Fruit fly (Drosophila melanogaster) whole organism, prepupa: Measurements from ENCODE around the gene CG18233.

ENCODE experiments used
- CG10631 ChIP-seq: fragments of 200-800 bp; sonication (Bioruptor generic); optimal IDR thresholded peaks from 2 replicates; lab custom pipeline; 2016; ENCODE audit warnings: missing biosample characterization, missing genetic modification characterization
- CG10669 ChIP-seq: fragments of 200-800 bp; sonication (Bioruptor generic); optimal IDR thresholded peaks from 3 replicates; lab custom pipeline; 2018; ENCODE audit warnings: missing biosample characterization, mild to moderate bottlenecking, missing genetic modification characterization, moderate library complexity
- CG11294 ChIP-seq: fragments of 200-800 bp; sonication (Bioruptor generic); IDR thresholded peaks from 2 replicates; pipeline ENCODE4 v1.3.6; 2022; ENCODE audit warnings: missing biosample characterization, missing genetic modification characterization
- CG11762 ChIP-seq: fragments of 200-800 bp; sonication (Bioruptor generic); optimal IDR thresholded peaks from 3 replicates; lab custom pipeline; 2016; ENCODE audit warnings: missing biosample characterization, missing genetic modification characterization; ENCODE audit not compliant: insufficient read depth
- CG11902 ChIP-seq: fragments of 200-800 bp; sonication (Bioruptor generic); optimal IDR thresholded peaks from 3 replicates; lab custom pipeline; 2016; ENCODE audit warnings: missing biosample characterization, missing genetic modification characterization
- CG15336 ChIP-seq: fragments of 200-800 bp; sonication (Bioruptor generic); IDR thresholded peaks from 2 replicates; pipeline ENCODE4 v1.3.6; 2022; ENCODE audit warnings: missing biosample characterization, missing genetic modification characterization
- CG1621 ChIP-seq: fragments of 200-800 bp; sonication (Bioruptor generic); optimal IDR thresholded peaks from 3 replicates; lab custom pipeline; 2018; ENCODE audit warnings: missing biosample characterization, mild to moderate bottlenecking, missing genetic modification characterization
- CG16779 ChIP-seq: fragments of 200-800 bp; sonication (Bioruptor generic); optimal IDR thresholded peaks from 3 replicates; lab custom pipeline; 2017; ENCODE audit warnings: missing biosample characterization, mild to moderate bottlenecking, missing genetic modification characterization
- CG3032 ChIP-seq: fragments of 200-800 bp; optimal IDR thresholded peaks from 2 replicates; lab custom pipeline; 2019; ENCODE audit warnings: missing biosample characterization, mild to moderate bottlenecking, missing genetic modification characterization, moderate library complexity
- CG31627 ChIP-seq: fragments of 200-800 bp; sonication (Bioruptor generic); optimal IDR thresholded peaks from 3 replicates; lab custom pipeline; 2016; ENCODE audit warnings: missing biosample characterization, missing genetic modification characterization
- CG32006 ChIP-seq: fragments of 200-800 bp; sonication (Bioruptor generic); optimal IDR thresholded peaks from 3 replicates; lab custom pipeline; 2017; ENCODE audit warnings: missing biosample characterization, mild to moderate bottlenecking, missing genetic modification characterization
- CG3919 ChIP-seq: fragments of 200-800 bp; sonication (Bioruptor generic); optimal IDR thresholded peaks from 3 replicates; lab custom pipeline; 2016; ENCODE audit warnings: missing biosample characterization, missing genetic modification characterization
- CG4318 ChIP-seq: fragments of 200-800 bp; sonication (Bioruptor generic); optimal IDR thresholded peaks from 3 replicates; lab custom pipeline; 2017; ENCODE audit warnings: missing biosample characterization, mild to moderate bottlenecking, missing genetic modification characterization
- CG6163 ChIP-seq: fragments of 200-800 bp; sonication (Bioruptor generic); IDR thresholded peaks from 3 replicates; pipeline ENCODE4 v1.3.6; 2022; ENCODE audit warnings: missing biosample characterization, missing genetic modification characterization
- CG6276 ChIP-seq: fragments of 200-800 bp; sonication (Bioruptor generic); optimal IDR thresholded peaks from 2 replicates; lab custom pipeline; 2017; ENCODE audit warnings: missing biosample characterization, mild to moderate bottlenecking, missing genetic modification characterization
- CG7368 ChIP-seq: fragments of 200-800 bp; sonication (Bioruptor generic); optimal IDR thresholded peaks from 3 replicates; lab custom pipeline; 2016; ENCODE audit warnings: missing biosample characterization, missing genetic modification characterization
- CG8119 ChIP-seq: fragments of 200-800 bp; sonication (Bioruptor generic); IDR thresholded peaks from 3 replicates; pipeline ENCODE4 v1.3.6; 2022; ENCODE audit warnings: missing biosample characterization, missing genetic modification characterization
- CG8632 ChIP-seq: fragments of 200-800 bp; sonication (Bioruptor generic); optimal IDR thresholded peaks from 3 replicates; lab custom pipeline; 2016; ENCODE audit warnings: missing biosample characterization, missing genetic modification characterization
- CG9139 ChIP-seq: fragments of 200-800 bp; sonication (Bioruptor generic); optimal IDR thresholded peaks from 3 replicates; lab custom pipeline; 2017; ENCODE audit warnings: missing biosample characterization, mild to moderate bottlenecking, missing genetic modification characterization
- Eip75B ChIP-seq: fragments of 200-800 bp; sonication (Bioruptor generic); optimal IDR thresholded peaks from 3 replicates; lab custom pipeline; 2016; ENCODE audit warnings: missing biosample characterization, missing genetic modification characterization
- Eip78C ChIP-seq: fragments of 200-800 bp; sonication (Bioruptor generic); peaks from one replicate; lab custom pipeline; 2016; ENCODE audit warnings: missing biosample characterization, missing genetic modification characterization
- Ets96B ChIP-seq: fragments of 200-800 bp; optimal IDR thresholded peaks from 2 replicates; lab custom pipeline; 2019; ENCODE audit warnings: missing biosample characterization, mild to moderate bottlenecking, missing genetic modification characterization, moderate library complexity
- Hr39 ChIP-seq: fragments of 200-800 bp; sonication (Bioruptor generic); optimal IDR thresholded peaks from 2 replicates; lab custom pipeline; 2016; ENCODE audit warnings: missing biosample characterization, missing genetic modification characterization
- Smox ChIP-seq: fragments of 200-800 bp; sonication (Bioruptor generic); optimal IDR thresholded peaks from 3 replicates; lab custom pipeline; 2016; ENCODE audit warnings: missing biosample characterization, missing genetic modification characterization
- Sox102F ChIP-seq: fragments of 200-800 bp; sonication (Bioruptor generic); optimal IDR thresholded peaks from 2 replicates; lab custom pipeline; 2016; ENCODE audit warnings: missing biosample characterization, mild to moderate bottlenecking, missing genetic modification characterization
- Sox14 ChIP-seq: fragments of 200-800 bp; sonication (Bioruptor generic); optimal IDR thresholded peaks from 3 replicates; lab custom pipeline; 2016; ENCODE audit warnings: missing biosample characterization, missing genetic modification characterization
- Sox15 ChIP-seq: fragments of 200-800 bp; sonication (Bioruptor generic); optimal IDR thresholded peaks from 3 replicates; lab custom pipeline; 2016; ENCODE audit warnings: missing biosample characterization, missing genetic modification characterization
- achi ChIP-seq: fragments of 200-800 bp; sonication (Bioruptor generic); optimal IDR thresholded peaks from 3 replicates; lab custom pipeline; 2016; ENCODE audit warnings: missing biosample characterization, missing genetic modification characterization
- acj6 ChIP-seq: fragments of 200-800 bp; sonication (Bioruptor generic); optimal IDR thresholded peaks from 3 replicates; lab custom pipeline; 2016; ENCODE audit warnings: missing biosample characterization, missing genetic modification characterization
- cyc ChIP-seq: fragments of 200-800 bp; sonication (Bioruptor generic); optimal IDR thresholded peaks from 3 replicates; lab custom pipeline; 2016; ENCODE audit warnings: missing biosample characterization, missing genetic modification characterization
- dsx ChIP-seq: fragments of 200-800 bp; optimal IDR thresholded peaks from 3 replicates; lab custom pipeline; 2019; ENCODE audit warnings: missing biosample characterization, mild to moderate bottlenecking, missing genetic modification characterization, moderate library complexity; ENCODE audit not compliant: poor library complexity, severe bottlenecking
- eg ChIP-seq: fragments of 200-800 bp; sonication (Bioruptor generic); IDR thresholded peaks from 3 replicates; pipeline ENCODE4 v1.3.6; 2022; ENCODE audit warnings: missing biosample characterization, missing genetic modification characterization
- net ChIP-seq: fragments of 200-800 bp; sonication (Bioruptor generic); optimal IDR thresholded peaks from 3 replicates; lab custom pipeline; 2016; ENCODE audit warnings: missing biosample characterization, missing genetic modification characterization
- salr ChIP-seq, 2 experiments: fragments of 200-800 bp; sonication (Bioruptor generic); optimal IDR thresholded peaks; 3 replicates each; lab custom pipeline; 2016 to 2018; ENCODE audit warnings: missing biosample characterization in 2 of 2, missing genetic modification characterization in 2 of 2, mild to moderate bottlenecking in 1 of 2
- spab ChIP-seq: fragments of 200-800 bp; sonication (Bioruptor generic); optimal IDR thresholded peaks from 2 replicates; lab custom pipeline; 2017; ENCODE audit warnings: missing biosample characterization, mild to moderate bottlenecking, missing genetic modification characterization, missing genetic modification reagents
- ss ChIP-seq, 2 experiments: fragments of 200-800 bp; sonication (Bioruptor generic); optimal IDR thresholded peaks; 2 replicates in 1 of 2; 3 replicates in 1 of 2; lab custom pipeline; 2017 to 2018; ENCODE audit warnings: mild to moderate bottlenecking in 2 of 2, missing biosample characterization in 2 of 2, missing genetic modification characterization in 2 of 2, moderate library complexity in 1 of 2
- svp ChIP-seq: fragments of 200-800 bp; sonication (Bioruptor generic); peaks from one replicate; lab custom pipeline; 2016; ENCODE audit warnings: missing biosample characterization, missing genetic modification characterization
- vri ChIP-seq: fragments of 200-800 bp; sonication (Bioruptor generic); optimal IDR thresholded peaks from 3 replicates; lab custom pipeline; 2016; ENCODE audit warnings: missing biosample characterization, mild to moderate bottlenecking, missing genetic modification characterization

CG18233 gene

dm6 chr3L:18620988-18621734, 15.9 kb downstream of the CG18233 start (continued):
- no peak for TF ChIP-seq Sox15 (GFP tag; lab: Kevin White, UChicago)
- TF ChIP-seq Sox14 (GFP tag; lab: Kevin White, UChicago): no peak
- peak; percentile 9 for TF ChIP-seq CG10631 (GFP tag; lab: Kevin White, UChicago)
- TF ChIP-seq CG6276 (GFP tag; lab: Kevin White, UChicago): no peak
- TF ChIP-seq CG11902 (GFP tag; lab: Kevin White, UChicago): peak; percentile 9
- peak; percentile 27 for TF ChIP-seq CG7368 (GFP tag; lab: Kevin White, UChicago)
- no peak for TF ChIP-seq CG4318 (GFP tag; lab: Kevin White, UChicago)
- TF ChIP-seq net (GFP tag; lab: Kevin White, UChicago): peak; percentile 40
- no peak for TF ChIP-seq CG10669
- TF ChIP-seq spab (GFP tag; lab: Kevin White, UChicago): no peak
- TF ChIP-seq Smox: peak; percentile 54
- TF ChIP-seq eg (GFP tag; lab: Robert Waterston, UW): peak; percentile 31; the same call in 2 of the 3 replicates
- peak; percentile 19 for TF ChIP-seq Eip75B (GFP tag; lab: Kevin White, UChicago)
- no peak for TF ChIP-seq CG16779
- TF ChIP-seq CG1621 (tag; lab: Kevin White, UChicago): peak; percentile 63
- TF ChIP-seq CG11762 (GFP tag; lab: Kevin White, UChicago): peak; percentile 4
- no peak for TF ChIP-seq salr (GFP tag; optimal IDR thresholded peaks at IDR 0.05; lab: Kevin White, UChicago)
- peak; percentile 19 for TF ChIP-seq CG31627 (GFP tag; lab: Kevin White, UChicago)
- TF ChIP-seq cyc (GFP tag; lab: Kevin White, UChicago): peak; percentile 38
- no peak for TF ChIP-seq dsx (GFP tag; lab: Kevin White, UChicago)
- TF ChIP-seq CG8632 (GFP tag; lab: Kevin White, UChicago): no peak

DNA sequence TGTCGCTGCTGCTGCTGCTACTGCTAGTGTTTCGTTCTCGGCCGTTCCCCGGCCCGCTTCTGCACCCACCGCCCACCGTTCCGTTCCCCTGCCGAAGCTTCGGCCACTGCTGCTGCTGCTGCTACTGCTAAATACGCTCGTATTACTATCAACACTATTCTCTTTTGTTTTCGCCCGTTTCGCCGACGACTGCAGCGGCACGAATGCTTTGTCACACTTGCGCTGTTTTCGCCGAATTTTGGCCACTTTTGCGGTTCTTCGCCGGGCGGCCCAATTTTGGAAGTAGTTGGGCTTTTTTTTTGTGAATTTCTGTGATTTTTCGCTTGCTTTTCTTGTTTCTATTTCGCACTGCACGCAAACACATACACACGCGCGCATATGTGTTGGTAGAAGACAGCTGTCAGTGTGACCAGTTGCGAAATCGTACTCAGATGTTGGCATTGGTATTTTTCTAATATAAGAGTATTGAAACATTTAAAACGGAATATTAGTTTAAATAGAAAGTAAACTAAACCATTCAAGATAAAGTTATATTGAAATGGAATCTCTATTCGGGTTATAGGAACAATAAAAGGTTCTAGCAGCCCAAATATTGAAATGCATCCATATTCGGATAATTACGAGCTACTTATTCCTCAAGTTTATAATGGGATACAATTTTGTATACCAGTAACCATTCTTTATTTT, 16.6 kb downstream of the CG18233 start, which contains the start of gene not:
not (minus strand) TSS at position 395 of the 687 bp plus-strand sequence.
- no peak for TF ChIP-seq vri (GFP tag; lab: Kevin White, UChicago)
- no peak for TF ChIP-seq CG11294 (GFP tag; lab: Robert Waterston, UW)
- TF ChIP-seq CG10669: no peak
- peak; percentile 33 to 51 for TF ChIP-seq ss (GFP tag; optimal IDR thresholded peaks at IDR 0.05; lab: Kevin White, UChicago)
- no peak for TF ChIP-seq Sox15 (GFP tag; lab: Kevin White, UChicago)
- TF ChIP-seq svp (GFP tag; lab: Kevin White, UChicago): peak; percentile 59
- TF ChIP-seq CG32006 (GFP tag; lab: Kevin White, UChicago): peak; percentile 3
- TF ChIP-seq CG9139 (GFP tag; lab: Kevin White, UChicago): no peak
- TF ChIP-seq CG3032 (tag; lab: Kevin White, UChicago): no peak
- no peak for TF ChIP-seq CG11902 (GFP tag; lab: Kevin White, UChicago)
- TF ChIP-seq Eip78C: peak; percentile 78
- peak; percentile 49 for TF ChIP-seq CG16779
- no peak for TF ChIP-seq Sox14 (GFP tag; lab: Kevin White, UChicago)
- no peak for TF ChIP-seq Smox
- peak; percentile 32 for TF ChIP-seq CG6276 (GFP tag; lab: Kevin White, UChicago)
- no peak for TF ChIP-seq Hr39 (GFP tag; lab: Kevin White, UChicago)
- no peak for TF ChIP-seq Ets96B (tag; lab: Kevin White, UChicago)
- TF ChIP-seq CG15336 (GFP tag; lab: Robert Waterston, UW): no peak
- TF ChIP-seq achi (GFP tag; lab: Kevin White, UChicago): no peak

DNA sequence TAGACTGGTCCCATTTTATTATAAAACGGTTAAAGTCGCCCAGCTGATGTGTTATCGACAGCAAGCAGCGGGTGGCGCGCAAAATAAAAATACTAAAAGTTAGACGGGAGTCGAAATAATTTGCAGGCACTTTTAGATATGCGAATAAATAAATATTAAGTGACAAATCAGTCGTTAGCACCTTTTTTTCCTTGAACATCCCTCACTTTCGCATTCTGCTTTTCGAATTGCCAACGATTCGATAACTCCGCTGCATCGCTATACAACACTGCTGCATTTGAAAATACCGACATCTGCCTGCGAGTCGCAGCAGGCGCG, 17.1 kb downstream of the CG18233 start, which contains the start of gene bora:
bora (plus strand) TSS at position 271 of the 318 bp plus-strand sequence.
- TF ChIP-seq CG8632 (GFP tag; lab: Kevin White, UChicago): no peak
- TF ChIP-seq Sox15 (GFP tag; lab: Kevin White, UChicago): no peak
- no peak for TF ChIP-seq CG31627 (GFP tag; lab: Kevin White, UChicago)
- TF ChIP-seq Sox102F (GFP tag; lab: Kevin White, UChicago): no peak
- TF ChIP-seq CG6163 (GFP tag; lab: Robert Waterston, UW): 0 out of 3 replicates have a peak, but pooled peaks have one; percentile 6
- TF ChIP-seq CG8119: no peak
- TF ChIP-seq vri (GFP tag; lab: Kevin White, UChicago): no peak
- TF ChIP-seq CG9139 (GFP tag; lab: Kevin White, UChicago): no peak
- no peak for TF ChIP-seq CG3919 (GFP tag; lab: Kevin White, UChicago)
- TF ChIP-seq acj6 (GFP tag; lab: Kevin White, UChicago): peak; percentile 4
- TF ChIP-seq Eip78C: peak; percentile 46
